Fruit fly (Drosophila melanogaster) whole organism, embryonic: ENCODE results near the gene ATPsynB.

Experiments used
- Aef1 ChIP-seq: fragments of 200-800 bp; sonication (Bioruptor generic); IDR thresholded peaks from 3 replicates; pipeline ENCODE4 v1.3.6; 2022; ENCODE audit warnings: missing biosample characterization, missing genetic modification characterization
- Blimp-1 ChIP-seq: fragments of 200-800 bp; sonication (Bioruptor generic); optimal IDR thresholded peaks from 3 replicates; lab custom pipeline; 2018; ENCODE audit warnings: missing biosample characterization, missing genetic modification characterization, mild to moderate bottlenecking, moderate library complexity, missing genetic modification reagents
- CG12236 ChIP-seq: fragments of 200-800 bp; sonication (Bioruptor generic); optimal IDR thresholded peaks from 2 replicates; lab custom pipeline; 2016; ENCODE audit warnings: missing biosample characterization, missing genetic modification characterization
- CG14710 ChIP-seq: fragments of 200-800 bp; sonication (Bioruptor generic); optimal IDR thresholded peaks from 3 replicates; lab custom pipeline; 2019; ENCODE audit warnings: missing biosample characterization, mild to moderate bottlenecking, missing genetic modification characterization, moderate library complexity
- CG15514 ChIP-seq: fragments of 200-800 bp; sonication (Bioruptor generic); optimal IDR thresholded peaks from 3 replicates; lab custom pipeline; 2017; ENCODE audit warnings: missing biosample characterization, missing genetic modification characterization, mild to moderate bottlenecking, moderate library complexity, missing genetic modification reagents
- CG17568 ChIP-seq: fragments of 200-800 bp; sonication (Bioruptor generic); optimal IDR thresholded peaks from 2 replicates; lab custom pipeline; 2018; ENCODE audit warnings: missing biosample characterization, mild to moderate bottlenecking, missing genetic modification characterization, moderate library complexity
- CG17612 ChIP-seq: fragments of 200-800 bp; sonication (Bioruptor generic); IDR thresholded peaks from 2 replicates; pipeline ENCODE4 v1.3.6; 2022; ENCODE audit warnings: missing biosample characterization, missing genetic modification characterization
- CG17829 ChIP-seq: fragments of 200-800 bp; optimal IDR thresholded peaks from 2 replicates; lab custom pipeline; 2019; ENCODE audit warnings: missing biosample characterization, mild to moderate bottlenecking, missing genetic modification characterization, moderate library complexity
- CG18011 ChIP-seq: fragments of 200-800 bp; sonication (Bioruptor generic); optimal IDR thresholded peaks from 2 replicates; lab custom pipeline; 2017; ENCODE audit warnings: missing biosample characterization, missing genetic modification characterization, mild to moderate bottlenecking, moderate library complexity, missing genotype
- CG2712 ChIP-seq: fragments of 200-800 bp; optimal IDR thresholded peaks from 3 replicates; lab custom pipeline; 2019; ENCODE audit warnings: missing biosample characterization, mild to moderate bottlenecking, missing genetic modification characterization, moderate library complexity
- CG33557 ChIP-seq: fragments of 200-800 bp; sonication (Bioruptor generic); optimal IDR thresholded peaks from 2 replicates; lab custom pipeline; 2019; ENCODE audit warnings: missing biosample characterization, mild to moderate bottlenecking, missing genetic modification characterization, moderate library complexity
- CG4282 ChIP-seq: fragments of 200-800 bp; sonication (Bioruptor generic); optimal IDR thresholded peaks from 2 replicates; lab custom pipeline; 2016; ENCODE audit warnings: missing biosample characterization, missing genetic modification characterization
- CG4328 ChIP-seq: fragments of 200-800 bp; sonication (Bioruptor generic); optimal IDR thresholded peaks from 3 replicates; lab custom pipeline; 2017; ENCODE audit warnings: missing biosample characterization, missing genetic modification reagents, missing genetic modification characterization
- CG43689 ChIP-seq: fragments of 200-800 bp; sonication (Bioruptor generic); IDR thresholded peaks from 2 replicates; pipeline ENCODE4 v1.3.6; 2022; ENCODE audit warnings: missing biosample characterization, missing genetic modification characterization
- CG4617 ChIP-seq: fragments of 200-800 bp; sonication (Bioruptor generic); optimal IDR thresholded peaks from 3 replicates; lab custom pipeline; 2016; ENCODE audit warnings: missing biosample characterization, missing genetic modification characterization, borderline replicate concordance
- CG8765 ChIP-seq: fragments of 200-800 bp; sonication (Bioruptor generic); IDR thresholded peaks from 2 replicates; pipeline ENCODE4 v1.3.6; 2022; ENCODE audit warnings: missing biosample characterization, missing genetic modification characterization
- CG9797 ChIP-seq: fragments of 200-800 bp; sonication (Bioruptor generic); optimal IDR thresholded peaks from 3 replicates; lab custom pipeline; 2018; ENCODE audit warnings: missing biosample characterization, mild to moderate bottlenecking, missing genetic modification characterization
- Eip74EF ChIP-seq, 2 experiments: fragments of 200-800 bp in 1 of 2; fragments of >200 bp in 1 of 2; sonication (Bioruptor generic) in 1 of 2; optimal IDR thresholded peaks; 2 replicates each; lab custom pipeline; 2017 to 2019; ENCODE audit warnings: missing biosample characterization in 2 of 2, missing genetic modification characterization in 2 of 2, mild to moderate bottlenecking in 1 of 2, moderate library complexity in 1 of 2
- GATAe ChIP-seq: fragments of 200-800 bp; sonication (Bioruptor generic); conservative IDR thresholded peaks from 2 replicates; pipeline ENCODE4 v1.3.6; 2022; ENCODE audit warnings: missing biosample characterization, missing genetic modification characterization
- HLHmδ ChIP-seq: fragments of 200-800 bp; sonication (Bioruptor generic); optimal IDR thresholded peaks from 2 replicates; lab custom pipeline; 2018; ENCODE audit warnings: missing biosample characterization, mild to moderate bottlenecking, missing genetic modification characterization, moderate library complexity
- MBD-R2 ChIP-seq: fragments of 200-800 bp; sonication (Bioruptor generic); IDR thresholded peaks from 2 replicates; pipeline ENCODE4 v1.3.6; 2022; ENCODE audit warnings: missing biosample characterization, missing genetic modification characterization
- NC2β ChIP-seq: fragments of 200-800 bp; sonication (Bioruptor generic); optimal IDR thresholded peaks from 2 replicates; lab custom pipeline; 2016; ENCODE audit warnings: missing biosample characterization, missing genetic modification characterization
- bsh ChIP-seq, 2 experiments: fragments of 200-800 bp; sonication (Bioruptor generic); optimal IDR thresholded peaks; 2 replicates each; lab custom pipeline; 2017 to 2018; ENCODE audit warnings: mild to moderate bottlenecking in 2 of 2, missing biosample characterization in 2 of 2, missing genetic modification characterization in 2 of 2, moderate library complexity in 1 of 2
- chm ChIP-seq: fragments of 200-800 bp; sonication (Bioruptor generic); IDR thresholded peaks from 2 replicates; pipeline ENCODE4 v1.3.6; 2022; ENCODE audit warnings: missing biosample characterization, missing genetic modification characterization
- corto ChIP-seq: fragments of 200-800 bp; sonication (Bioruptor generic); optimal IDR thresholded peaks from 2 replicates; lab custom pipeline; 2016; ENCODE audit warnings: missing biosample characterization, mild to moderate bottlenecking, missing genetic modification characterization, moderate library complexity
- cwo ChIP-seq: fragments of 200-800 bp; sonication (Bioruptor generic); optimal IDR thresholded peaks from 3 replicates; lab custom pipeline; 2017; ENCODE audit warnings: missing biosample characterization, missing genetic modification characterization, mild to moderate bottlenecking, moderate library complexity, missing genetic modification reagents
- dmrt11E ChIP-seq: fragments of 200-800 bp; sonication (Bioruptor generic); optimal IDR thresholded peaks from 3 replicates; lab custom pipeline; 2018; ENCODE audit warnings: missing biosample characterization, mild to moderate bottlenecking, missing genetic modification characterization, moderate library complexity
- ems ChIP-seq: fragments of 200-800 bp; sonication (Bioruptor generic); optimal IDR thresholded peaks from 3 replicates; lab custom pipeline; 2016; ENCODE audit warnings: missing biosample characterization, missing genetic modification characterization
- fu2 ChIP-seq: fragments of 200-800 bp; sonication (Bioruptor generic); optimal IDR thresholded peaks from 2 replicates; lab custom pipeline; 2016; ENCODE audit warnings: missing biosample characterization, missing genetic modification characterization
- gcm ChIP-seq: fragments of 200-800 bp; sonication (Bioruptor generic); optimal IDR thresholded peaks from 2 replicates; lab custom pipeline; 2019; ENCODE audit warnings: missing biosample characterization, mild to moderate bottlenecking, missing genetic modification characterization, moderate library complexity
- gem ChIP-seq: fragments of 200-800 bp; sonication (Bioruptor generic); optimal IDR thresholded peaks from 2 replicates; lab custom pipeline; 2019; ENCODE audit warnings: missing biosample characterization, mild to moderate bottlenecking, missing genetic modification characterization, moderate library complexity
- ham ChIP-seq: fragments of 200-800 bp; sonication (Bioruptor generic); IDR thresholded peaks from 2 replicates; pipeline ENCODE4 v1.3.6; 2022; ENCODE audit warnings: missing biosample characterization, missing genetic modification characterization
- her ChIP-seq: fragments of 200-800 bp; sonication (Bioruptor generic); optimal IDR thresholded peaks from 2 replicates; lab custom pipeline; 2016; ENCODE audit warnings: missing biosample characterization, missing genetic modification characterization
- inv ChIP-seq: fragments of 200-800 bp; sonication (Bioruptor generic); IDR thresholded peaks from 2 replicates; pipeline ENCODE4 v1.3.6; 2022; ENCODE audit warnings: missing biosample characterization, missing genetic modification characterization; ENCODE audit not compliant: partially characterized antibody
- knrl ChIP-seq: fragments of 200-800 bp; sonication (Bioruptor generic); IDR thresholded peaks from 3 replicates; pipeline ENCODE4 v1.3.6; 2022; ENCODE audit warnings: missing biosample characterization, missing genetic modification characterization; ENCODE audit not compliant: partially characterized antibody
- lbe ChIP-seq: fragments of 200-800 bp; sonication (Bioruptor generic); optimal IDR thresholded peaks from 2 replicates; lab custom pipeline; 2016; ENCODE audit warnings: missing biosample characterization, mild to moderate bottlenecking, missing genetic modification characterization
- lola ChIP-seq, 3 experiments: fragments of >200 bp in 2 of 3; fragments of 200-800 bp in 1 of 3; sonication (Bioruptor generic) in 1 of 3; optimal IDR thresholded peaks; 2 replicates each; lab custom pipeline; 2017 to 2019; ENCODE audit warnings: missing biosample characterization in 3 of 3, missing genetic modification characterization in 3 of 3, mild to moderate bottlenecking in 1 of 3, moderate library complexity in 1 of 3
- mirr ChIP-seq: fragments of 200-800 bp; sonication (Bioruptor generic); optimal IDR thresholded peaks from 3 replicates; lab custom pipeline; 2018; ENCODE audit warnings: missing biosample characterization, mild to moderate bottlenecking, missing genetic modification characterization
- nom ChIP-seq: fragments of 200-800 bp; sonication (Bioruptor generic); optimal IDR thresholded peaks from 2 replicates; lab custom pipeline; 2017; ENCODE audit warnings: missing biosample characterization, missing genetic modification characterization, mild to moderate bottlenecking, moderate library complexity, missing genetic modification reagents
- psq ChIP-seq: fragments of 200-800 bp; sonication (Bioruptor generic); optimal IDR thresholded peaks from 2 replicates; lab custom pipeline; 2017; ENCODE audit warnings: missing biosample characterization, missing genetic modification characterization
- ranshi ChIP-seq: fragments of 200-800 bp; sonication (Bioruptor generic); IDR thresholded peaks from 2 replicates; pipeline ENCODE4 v1.3.6; 2022; ENCODE audit warnings: missing biosample characterization, missing genetic modification characterization
- row ChIP-seq: fragments of 200-800 bp; sonication (Bioruptor generic); IDR thresholded peaks from 3 replicates; pipeline ENCODE4 v1.3.6; 2022; ENCODE audit warnings: missing biosample characterization, missing genetic modification characterization
- sens ChIP-seq: fragments of 200-800 bp; sonication (Bioruptor generic); peaks from one replicate; lab custom pipeline; 2016; ENCODE audit warnings: missing biosample characterization, missing genetic modification characterization
- sens-2 ChIP-seq: fragments of 200-800 bp; sonication (Bioruptor generic); IDR thresholded peaks from 2 replicates; pipeline ENCODE4 v1.3.6; 2022; ENCODE audit warnings: missing biosample characterization, missing genetic modification characterization
- sob ChIP-seq: fragments of 200-800 bp; sonication (Bioruptor generic); IDR thresholded peaks from 2 replicates; pipeline ENCODE4 v1.3.6; 2022; ENCODE audit warnings: missing biosample characterization, missing genetic modification characterization
- trh ChIP-seq: fragments of 200-800 bp; sonication (Bioruptor generic); optimal IDR thresholded peaks from 2 replicates; lab custom pipeline; 2016; ENCODE audit warnings: missing biosample characterization, missing genetic modification characterization
- unc-4 ChIP-seq: fragments of 200-800 bp; sonication (Bioruptor generic); IDR thresholded peaks from 2 replicates; pipeline ENCODE4 v1.3.6; 2022; ENCODE audit warnings: missing biosample characterization, missing genetic modification characterization; ENCODE audit not compliant: partially characterized antibody
- wor ChIP-seq: fragments of 200-800 bp; sonication (Bioruptor generic); IDR thresholded peaks from 2 replicates; pipeline ENCODE4 v1.3.6; 2022; ENCODE audit warnings: missing biosample characterization, missing genetic modification characterization

Gene ATPsynB

dm6 chr3L:9739629-9740028, 9.8 kb downstream of the ATPsynB start (continued):
- TF ChIP-seq CG17829 (tag; lab: Kevin White, UChicago), result peak; percentile 40
- 0 out of 2 replicates have a peak, but pooled peaks have one; percentile 25 for TF ChIP-seq sob (GFP tag; lab: Robert Waterston, UW)
- no peak for TF ChIP-seq CG17568 (GFP tag; lab: Kevin White, UChicago)
- TF ChIP-seq NC2β, result no peak
- no peak for TF ChIP-seq Eip74EF (GFP tag; optimal IDR thresholded peaks at IDR 0.05; lab: Kevin White, UChicago)
- TF ChIP-seq CG15514 (GFP tag; lab: Kevin White, UChicago), result peak; percentile 7
- no peak for TF ChIP-seq chm (GFP tag; lab: Robert Waterston, UW)
- no peak for TF ChIP-seq sens-2 (GFP tag; lab: Robert Waterston, UW)
- no peak for TF ChIP-seq psq (GFP tag; lab: Kevin White, UChicago)
- no peak for TF ChIP-seq trh (GFP tag; lab: Kevin White, UChicago)
- no peak for TF ChIP-seq CG17612 (GFP tag; lab: Robert Waterston, UW)

- TF ChIP-seq CG43689 (GFP tag; lab: Robert Waterston, UW) (no peak), sens (GFP tag; lab: Kevin White, UChicago) (peak; percentile 77), wor (GFP tag; lab: Robert Waterston, UW) (no peak), HLHmδ (no peak), ranshi (GFP tag; lab: Robert Waterston, UW) (no peak), her (GFP tag; lab: Kevin White, UChicago) (no peak), CG4282 (GFP tag; lab: Kevin White, UChicago) (no peak), CG17829 (tag; lab: Kevin White, UChicago) (peak; percentile 18), Aef1 (GFP tag; lab: Robert Waterston, UW) (no peak), lola (GFP tag; optimal IDR thresholded peaks at IDR 0.05; lab: Kevin White, UChicago) (peak in 1 of 3 experiments; percentile 27), CG8765 (GFP tag; lab: Robert Waterston, UW) (no peak), mirr (GFP tag; lab: Kevin White, UChicago) (no peak), cwo (GFP tag; lab: Kevin White, UChicago) (no peak), knrl (GFP tag; lab: Robert Waterston, UW) (no peak), unc-4 (no peak), fu2 (no peak), CG2712 (tag; lab: Kevin White, UChicago) (peak; percentile 40), gem (tag; lab: Kevin White, UChicago) (peak; percentile 4), inv (GFP tag; lab: Robert Waterston, UW) (no peak), corto (GFP tag; lab: Kevin White, UChicago) (peak; percentile 28), nom (GFP tag; lab: Kevin White, UChicago) (peak; percentile 45), CG4328 (GFP tag; lab: Kevin White, UChicago) (no peak), CG14710 (tag; lab: Kevin White, UChicago) (peak; percentile 50), GATAe (no peak), ham (GFP tag; lab: Robert Waterston, UW) (no peak), CG9797 (GFP tag; lab: Kevin White, UChicago) (no peak), CG33557 (GFP tag; lab: Kevin White, UChicago) (peak; percentile 1), gcm (no peak), ems (GFP tag; lab: Kevin White, UChicago) (no peak), Blimp-1 (GFP tag; lab: Kevin White, UChicago) (peak; percentile 27), row (GFP tag; lab: Robert Waterston, UW) (0 out of 3 replicates have a peak, but pooled peaks have one; percentile 14), bsh (GFP tag; optimal IDR thresholded peaks at IDR 0.05; lab: Kevin White, UChicago) (peak in 1 of 2 experiments; percentile 48), CG4617 (no peak), MBD-R2 (GFP tag; lab: Robert Waterston, UW) (no peak), CG12236 (GFP tag; lab: Kevin White, UChicago) (no peak), CG18011 (GFP tag; lab: Kevin White, UChicago) (no peak), lbe (GFP tag; lab: Kevin White, UChicago) (peak; percentile 49), dmrt11E (tag; lab: Kevin White, UChicago) (peak; percentile 3)
Observed at dm6 chr3L:9742342-9742741, 12.5 kb downstream of the ATPsynB start.
